Fruit fly (Drosophila melanogaster) whole organism, embryonic: Measurements from ENCODE around the gene CG2663.

Experiments used
- ATbp ChIP-seq: fragments of 200-800 bp; sonication (Bioruptor generic); optimal IDR thresholded peaks from 2 replicates; lab custom pipeline; 2017; ENCODE audit warnings: missing biosample characterization, mild to moderate bottlenecking, missing genetic modification characterization, missing genetic modification reagents
- BtbVII ChIP-seq: fragments of 200-800 bp; sonication (Bioruptor generic); optimal IDR thresholded peaks from 3 replicates; lab custom pipeline; 2017; ENCODE audit warnings: missing biosample characterization, mild to moderate bottlenecking, missing genetic modification characterization
- CG10209 ChIP-seq: fragments of 200-800 bp; sonication (Bioruptor generic); optimal IDR thresholded peaks from 3 replicates; lab custom pipeline; 2017; ENCODE audit warnings: missing biosample characterization, mild to moderate bottlenecking, missing genetic modification characterization, missing genetic modification reagents
- CG11093 ChIP-seq: fragments of 200-800 bp; sonication (Bioruptor generic); IDR thresholded peaks from 3 replicates; pipeline ENCODE4 v1.3.6; 2022; ENCODE audit warnings: missing biosample characterization, missing genetic modification characterization
- CG11456 ChIP-seq: fragments of 200-800 bp; sonication (Bioruptor generic); IDR thresholded peaks from 3 replicates; pipeline ENCODE4 v1.3.6; 2022; ENCODE audit warnings: missing biosample characterization, missing genetic modification characterization
- CG12236 ChIP-seq: fragments of 200-800 bp; sonication (Bioruptor generic); optimal IDR thresholded peaks from 2 replicates; lab custom pipeline; 2016; ENCODE audit warnings: missing biosample characterization, missing genetic modification characterization
- CG14860 ChIP-seq: fragments of 200-800 bp; sonication (Bioruptor generic); IDR thresholded peaks from 3 replicates; pipeline ENCODE4 v1.3.6; 2022; ENCODE audit warnings: missing biosample characterization, missing genetic modification characterization; ENCODE audit not compliant: partially characterized antibody
- CG15269 ChIP-seq: fragments of 200-800 bp; sonication (Bioruptor generic); optimal IDR thresholded peaks from 2 replicates; lab custom pipeline; 2018; ENCODE audit warnings: missing biosample characterization, mild to moderate bottlenecking, missing genetic modification characterization, moderate library complexity
- CG15696 ChIP-seq: fragments of 200-800 bp; sonication (Bioruptor generic); optimal IDR thresholded peaks from 2 replicates; lab custom pipeline; 2019; ENCODE audit warnings: missing biosample characterization, mild to moderate bottlenecking, missing genetic modification characterization, moderate library complexity
- CG16815 ChIP-seq: fragments of 200-800 bp; sonication (Bioruptor generic); optimal IDR thresholded peaks from 3 replicates; lab custom pipeline; 2017; ENCODE audit warnings: missing biosample characterization, mild to moderate bottlenecking, missing genetic modification characterization
- CG17829 ChIP-seq: fragments of 200-800 bp; optimal IDR thresholded peaks from 2 replicates; lab custom pipeline; 2019; ENCODE audit warnings: missing biosample characterization, mild to moderate bottlenecking, missing genetic modification characterization, moderate library complexity
- CG18011 ChIP-seq: fragments of 200-800 bp; sonication (Bioruptor generic); optimal IDR thresholded peaks from 2 replicates; lab custom pipeline; 2017; ENCODE audit warnings: missing biosample characterization, missing genetic modification characterization, mild to moderate bottlenecking, moderate library complexity, missing genotype
- CG2202 ChIP-seq: fragments of 200-800 bp; sonication (Bioruptor generic); optimal IDR thresholded peaks from 2 replicates; lab custom pipeline; 2018; ENCODE audit warnings: missing biosample characterization, mild to moderate bottlenecking, missing genetic modification characterization
- CG2678 ChIP-seq: fragments of 200-800 bp; sonication (Bioruptor generic); optimal IDR thresholded peaks from 3 replicates; lab custom pipeline; 2019; ENCODE audit warnings: missing biosample characterization, mild to moderate bottlenecking, missing genetic modification characterization, moderate library complexity
- CG2712 ChIP-seq: fragments of 200-800 bp; optimal IDR thresholded peaks from 3 replicates; lab custom pipeline; 2019; ENCODE audit warnings: missing biosample characterization, mild to moderate bottlenecking, missing genetic modification characterization, moderate library complexity
- CG2875 ChIP-seq: fragments of 200-800 bp; sonication (Bioruptor generic); optimal IDR thresholded peaks from 2 replicates; lab custom pipeline; 2017; ENCODE audit warnings: missing biosample characterization, mild to moderate bottlenecking, missing genetic modification characterization, missing genetic modification reagents
- CG30403 ChIP-seq: fragments of 200-800 bp; sonication (Bioruptor generic); optimal IDR thresholded peaks from 3 replicates; lab custom pipeline; 2016; ENCODE audit warnings: missing biosample characterization, missing genetic modification characterization
- CG3407 ChIP-seq: fragments of 200-800 bp; sonication (Bioruptor generic); optimal IDR thresholded peaks from 2 replicates; lab custom pipeline; 2018; ENCODE audit warnings: missing biosample characterization, mild to moderate bottlenecking, missing genetic modification characterization
- CG4404 ChIP-seq: fragments of 200-800 bp; sonication (Bioruptor generic); IDR thresholded peaks from 2 replicates; pipeline ENCODE4 v1.3.6; 2022; ENCODE audit warnings: missing biosample characterization, missing genetic modification characterization
- CG4617 ChIP-seq: fragments of 200-800 bp; sonication (Bioruptor generic); optimal IDR thresholded peaks from 3 replicates; lab custom pipeline; 2016; ENCODE audit warnings: missing biosample characterization, missing genetic modification characterization, borderline replicate concordance
- CG4707 ChIP-seq: fragments of 200-800 bp; sonication (Bioruptor generic); optimal IDR thresholded peaks from 2 replicates; lab custom pipeline; 2018; ENCODE audit warnings: missing biosample characterization, mild to moderate bottlenecking, missing genetic modification characterization, moderate library complexity
- CG7372 ChIP-seq: fragments of 200-800 bp; sonication (Bioruptor generic); IDR thresholded peaks from 2 replicates; pipeline ENCODE4 v1.3.6; 2022; ENCODE audit warnings: missing biosample characterization, missing genetic modification characterization
- CG7928 ChIP-seq: fragments of 200-800 bp; sonication (Bioruptor generic); optimal IDR thresholded peaks from 2 replicates; lab custom pipeline; 2017; ENCODE audit warnings: missing biosample characterization, mild to moderate bottlenecking, missing genetic modification characterization
- CG7963 ChIP-seq: fragments of 200-800 bp; sonication (Bioruptor generic); IDR thresholded peaks from 3 replicates; pipeline ENCODE4 v1.3.6; 2022; ENCODE audit warnings: missing biosample characterization, missing genetic modification characterization; ENCODE audit not compliant: partially characterized antibody
- CG8089 ChIP-seq: fragments of 200-800 bp; sonication (Bioruptor generic); optimal IDR thresholded peaks from 3 replicates; lab custom pipeline; 2016; ENCODE audit warnings: missing biosample characterization, missing genetic modification characterization
- CG8388 ChIP-seq: fragments of 200-800 bp; sonication (Bioruptor generic); optimal IDR thresholded peaks from 2 replicates; lab custom pipeline; 2019; ENCODE audit warnings: missing biosample characterization, mild to moderate bottlenecking, missing genetic modification characterization, moderate library complexity
- CG8944 ChIP-seq: fragments of 200-800 bp; sonication (Bioruptor generic); optimal IDR thresholded peaks from 3 replicates; lab custom pipeline; 2016; ENCODE audit warnings: missing biosample characterization, missing genetic modification characterization
- CkIIα-i1 ChIP-seq: fragments of 200-800 bp; sonication (Bioruptor generic); IDR thresholded peaks from 2 replicates; pipeline ENCODE4 v1.3.6; 2022; ENCODE audit warnings: missing biosample characterization, missing genetic modification characterization
- ERR ChIP-seq: fragments of 200-800 bp; sonication (Bioruptor generic); optimal IDR thresholded peaks from 2 replicates; lab custom pipeline; 2016; ENCODE audit warnings: missing biosample characterization, missing genetic modification characterization
- Ets97D ChIP-seq: fragments of 200-800 bp; sonication (Bioruptor generic); optimal IDR thresholded peaks from 3 replicates; lab custom pipeline; 2016; ENCODE audit warnings: missing biosample characterization, missing genetic modification characterization
- Fer2 ChIP-seq: fragments of 200-800 bp; sonication (Bioruptor generic); optimal IDR thresholded peaks from 2 replicates; lab custom pipeline; 2018; ENCODE audit warnings: missing biosample characterization, mild to moderate bottlenecking, missing genetic modification characterization, moderate library complexity
- GATAe ChIP-seq: fragments of 200-800 bp; sonication (Bioruptor generic); conservative IDR thresholded peaks from 2 replicates; pipeline ENCODE4 v1.3.6; 2022; ENCODE audit warnings: missing biosample characterization, missing genetic modification characterization
- Hand ChIP-seq: fragments of 200-800 bp; sonication (Bioruptor generic); optimal IDR thresholded peaks from 2 replicates; lab custom pipeline; 2017; ENCODE audit warnings: mild to moderate bottlenecking, missing biosample characterization, missing genetic modification reagents, missing genetic modification characterization
- Nf-YA ChIP-seq: fragments of 200-800 bp; sonication (Bioruptor generic); IDR thresholded peaks from 2 replicates; pipeline ENCODE4 v1.3.6; 2022; ENCODE audit warnings: missing biosample characterization, missing genetic modification characterization
- Nf-YC ChIP-seq: fragments of 200-800 bp; optimal IDR thresholded peaks from 3 replicates; lab custom pipeline; 2019; ENCODE audit warnings: missing biosample characterization, mild to moderate bottlenecking, missing genetic modification characterization, moderate library complexity
- Spps ChIP-seq: fragments of 200-800 bp; sonication (Bioruptor generic); optimal IDR thresholded peaks from 2 replicates; lab custom pipeline; 2018; ENCODE audit warnings: missing biosample characterization, mild to moderate bottlenecking, missing genetic modification characterization
- Ssrp ChIP-seq: fragments of 200-800 bp; sonication (Bioruptor generic); optimal IDR thresholded peaks from 2 replicates; lab custom pipeline; 2018; ENCODE audit warnings: missing biosample characterization, mild to moderate bottlenecking, missing genetic modification characterization, moderate library complexity
- cg ChIP-seq: fragments of 200-800 bp; sonication (Bioruptor generic); optimal IDR thresholded peaks from 3 replicates; lab custom pipeline; 2019; ENCODE audit warnings: missing biosample characterization, mild to moderate bottlenecking, missing genetic modification characterization, moderate library complexity
- gce ChIP-seq: fragments of 200-800 bp; sonication (Bioruptor generic); IDR thresholded peaks from 3 replicates; pipeline ENCODE4 v1.3.6; 2022; ENCODE audit warnings: missing biosample characterization, missing genetic modification characterization
- gfzf ChIP-seq: fragments of 200-800 bp; sonication (Bioruptor generic); optimal IDR thresholded peaks from 2 replicates; lab custom pipeline; 2016; ENCODE audit warnings: missing biosample characterization, mild to moderate bottlenecking, missing genetic modification characterization, moderate library complexity
- jumu ChIP-seq: fragments of 200-800 bp; sonication (Bioruptor generic); optimal IDR thresholded peaks from 3 replicates; lab custom pipeline; 2016; ENCODE audit warnings: missing biosample characterization, missing genetic modification characterization
- kni ChIP-seq: fragments of 200-800 bp; sonication (Bioruptor generic); optimal IDR thresholded peaks from 3 replicates; lab custom pipeline; 2017; ENCODE audit warnings: mild to moderate bottlenecking, missing biosample characterization, missing genetic modification reagents, missing genetic modification characterization
- lola ChIP-seq, 3 experiments: fragments of >200 bp in 2 of 3; fragments of 200-800 bp in 1 of 3; sonication (Bioruptor generic) in 1 of 3; optimal IDR thresholded peaks; 2 replicates each; lab custom pipeline; 2017 to 2019; ENCODE audit warnings: missing biosample characterization in 3 of 3, missing genetic modification characterization in 3 of 3, mild to moderate bottlenecking in 1 of 3, moderate library complexity in 1 of 3
- nerfin-2 ChIP-seq: fragments of 200-800 bp; sonication (Bioruptor generic); IDR thresholded peaks from 2 replicates; pipeline ENCODE4 v1.3.6; 2022; ENCODE audit warnings: missing biosample characterization, missing genetic modification characterization; ENCODE audit not compliant: partially characterized antibody
- repo ChIP-seq: fragments of 200-800 bp; sonication (Bioruptor generic); optimal IDR thresholded peaks from 2 replicates; lab custom pipeline; 2016; ENCODE audit warnings: missing biosample characterization, missing genetic modification characterization
- sisA ChIP-seq: fragments of 200-800 bp; sonication (Bioruptor generic); IDR thresholded peaks from 2 replicates; pipeline ENCODE4 v1.3.6; 2022; ENCODE audit warnings: missing biosample characterization, missing genetic modification characterization
- tap ChIP-seq: fragments of 200-800 bp; optimal IDR thresholded peaks from 3 replicates; lab custom pipeline; 2019; ENCODE audit warnings: missing biosample characterization, mild to moderate bottlenecking, missing genetic modification characterization, moderate library complexity
- tll ChIP-seq, 2 experiments: fragments of 200-800 bp in 1 of 2; fragments of >200 bp in 1 of 2; sonication (Bioruptor generic) in 1 of 2; optimal IDR thresholded peaks; 2 replicates each; lab custom pipeline; 2017 to 2019; ENCODE audit warnings: missing biosample characterization in 2 of 2, missing genetic modification characterization in 2 of 2, mild to moderate bottlenecking in 1 of 2, moderate library complexity in 1 of 2
- unc-4 ChIP-seq: fragments of 200-800 bp; sonication (Bioruptor generic); IDR thresholded peaks from 2 replicates; pipeline ENCODE4 v1.3.6; 2022; ENCODE audit warnings: missing biosample characterization, missing genetic modification characterization; ENCODE audit not compliant: partially characterized antibody

The CG2663 gene

DNA sequence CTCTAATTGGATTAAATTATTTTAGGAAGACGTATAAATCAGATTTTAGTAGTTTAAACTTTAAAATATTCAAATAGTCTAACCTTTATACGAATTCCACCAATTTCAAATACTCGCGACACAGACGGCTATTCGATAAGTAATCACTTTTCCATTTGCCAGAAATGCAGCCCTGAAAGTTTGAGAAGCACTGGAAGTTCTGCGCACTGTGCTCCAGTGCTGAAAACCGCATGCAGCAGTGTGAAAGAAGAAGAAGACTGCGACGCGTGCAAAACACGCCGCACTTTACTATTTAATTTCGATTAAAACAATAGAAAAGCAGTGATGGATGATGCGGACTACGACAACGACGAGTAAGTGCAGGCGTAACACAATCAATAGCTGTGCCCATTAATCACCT lies 32.4 kb downstream of the CG2663 start, which contains the start of gene Polr2F (continued):
- peak; percentile 34 for TF ChIP-seq CG8388 (GFP tag; lab: Kevin White, UChicago)
- peak; percentile 61; the same call in 1 of the 2 replicates for TF ChIP-seq CG7372 (GFP tag; lab: Robert Waterston, UW)
- peak; percentile 87 for TF ChIP-seq sisA (GFP tag; lab: Robert Waterston, UW)
- TF ChIP-seq CG4707 (GFP tag; lab: Kevin White, UChicago): peak; percentile 42
- no peak for TF ChIP-seq cg (GFP tag; lab: Kevin White, UChicago)
- peak; percentile 76 for TF ChIP-seq CG10209 (GFP tag; lab: Kevin White, UChicago)
- peak; percentile 93 for TF ChIP-seq CG11456 (GFP tag; lab: Robert Waterston, UW)
- TF ChIP-seq CkIIα-i1: no peak
- TF ChIP-seq CG12236: peak; percentile 42
- no peak for TF ChIP-seq nerfin-2 (GFP tag; lab: Robert Waterston, UW)
- TF ChIP-seq lola (GFP tag; optimal IDR thresholded peaks at IDR 0.05; lab: Kevin White, UChicago): peak in 1 of 3 experiments; percentile 51
- TF ChIP-seq CG3407: peak; percentile 50
- peak; percentile 28 for TF ChIP-seq Hand (GFP tag; lab: Kevin White, UChicago)
- TF ChIP-seq Ssrp (tag; lab: Kevin White, UChicago): peak; percentile 57
- peak; percentile 89 for TF ChIP-seq CG30403
- TF ChIP-seq CG4617 (GFP tag; lab: Kevin White, UChicago): peak; percentile 98
- TF ChIP-seq BtbVII (GFP tag; lab: Kevin White, UChicago): peak; percentile 48
- peak; percentile 41; the same call in 1 of the 3 replicates for TF ChIP-seq CG7963 (GFP tag; lab: Robert Waterston, UW)
- TF ChIP-seq unc-4 (GFP tag; lab: Robert Waterston, UW): peak; percentile 36; the same call in 1 of the 2 replicates
- peak; percentile 73 for TF ChIP-seq CG16815
- TF ChIP-seq ERR (GFP tag; lab: Kevin White, UChicago): peak; percentile 85
- TF ChIP-seq CG7928: peak; percentile 92
- peak; percentile 87 for TF ChIP-seq repo (GFP tag; lab: Kevin White, UChicago)
- TF ChIP-seq CG2875 (GFP tag; lab: Kevin White, UChicago): no peak
- TF ChIP-seq gfzf (GFP tag; lab: Kevin White, UChicago): peak; percentile 58
- TF ChIP-seq tap (tag; lab: Kevin White, UChicago): peak; percentile 42
- no peak for TF ChIP-seq Spps (tag; lab: Kevin White, UChicago)
- peak; percentile 23 for TF ChIP-seq ATbp (GFP tag; lab: Kevin White, UChicago)
- TF ChIP-seq CG14860: no peak
- TF ChIP-seq CG2678 (tag; lab: Kevin White, UChicago): peak; percentile 63
- no peak for TF ChIP-seq CG11093
- TF ChIP-seq GATAe (GFP tag; lab: Robert Waterston, UW): peak; percentile 34; the same call in 1 of the 2 replicates
- peak; percentile 32 for TF ChIP-seq kni (GFP tag; lab: Kevin White, UChicago)
- peak; percentile 79 for TF ChIP-seq CG8089 (GFP tag; lab: Kevin White, UChicago)
- no peak for TF ChIP-seq gce (GFP tag; lab: Robert Waterston, UW)
- peak; percentile 67 for TF ChIP-seq CG15696 (tag; lab: Kevin White, UChicago)
- TF ChIP-seq Ets97D (GFP tag; lab: Kevin White, UChicago): peak; percentile 96
- peak; percentile 59 for TF ChIP-seq Fer2 (tag; lab: Kevin White, UChicago)
- peak; percentile 51 for TF ChIP-seq CG4404 (GFP tag; lab: Robert Waterston, UW)
- no peak for TF ChIP-seq CG15269 (tag; lab: Kevin White, UChicago)
- no peak for TF ChIP-seq Nf-YA (GFP tag; lab: Robert Waterston, UW)
- TF ChIP-seq CG2712 (tag; lab: Kevin White, UChicago): peak; percentile 73
- TF ChIP-seq CG18011 (GFP tag; lab: Kevin White, UChicago): peak; percentile 54
- TF ChIP-seq CG17829 (tag; lab: Kevin White, UChicago): peak; percentile 79
- TF ChIP-seq CG8944 (GFP tag; lab: Kevin White, UChicago): peak; percentile 92
- TF ChIP-seq jumu: peak; percentile 94
- peak; percentile 70 for TF ChIP-seq Nf-YC (tag; lab: Kevin White, UChicago)
- TF ChIP-seq CG2202 (tag; lab: Kevin White, UChicago): peak; percentile 13
- TF ChIP-seq tll (GFP tag; optimal IDR thresholded peaks at IDR 0.05; lab: Kevin White, UChicago): no peak
